Fruit fly (Drosophila melanogaster) whole organism, pupa: ENCODE data around the gene Best1.
A peak's percentile ranks its signal among the peaks of the same experiment; 100 is the strongest.

Source experiments
- CG10348 ChIP-seq: fragments of 200-800 bp; sonication (Bioruptor generic); IDR thresholded peaks from 2 replicates; pipeline ENCODE4 v1.3.6; 2022; ENCODE audit warnings: missing biosample characterization, missing genetic modification characterization
- CG12605 ChIP-seq: fragments of 200-800 bp; sonication (Bioruptor generic); IDR thresholded peaks from 2 replicates; pipeline ENCODE4 v1.3.6; 2022; ENCODE audit warnings: missing biosample characterization, missing genetic modification characterization
- CG13204 ChIP-seq: fragments of 200-800 bp; sonication (Bioruptor generic); optimal IDR thresholded peaks from 2 replicates; lab custom pipeline; 2018; ENCODE audit warnings: missing biosample characterization, mild to moderate bottlenecking, missing genetic modification characterization, moderate library complexity
- CG14655 ChIP-seq: fragments of 200-800 bp; sonication (Bioruptor generic); optimal IDR thresholded peaks from 3 replicates; lab custom pipeline; 2017; ENCODE audit warnings: mild to moderate bottlenecking, missing biosample characterization, missing genetic modification reagents, missing genetic modification characterization
- CG15710 ChIP-seq: fragments of 200-800 bp; sonication (Bioruptor generic); optimal IDR thresholded peaks from 2 replicates; lab custom pipeline; 2018; ENCODE audit warnings: missing biosample characterization, mild to moderate bottlenecking, missing genetic modification characterization, moderate library complexity
- CG17806 ChIP-seq: fragments of 200-800 bp; sonication (Bioruptor generic); optimal IDR thresholded peaks from 2 replicates; lab custom pipeline; 2018; ENCODE audit warnings: missing biosample characterization, mild to moderate bottlenecking, missing genetic modification characterization, moderate library complexity
- CG32121 ChIP-seq: fragments of 200-800 bp; sonication (Bioruptor generic); IDR thresholded peaks from 2 replicates; pipeline ENCODE4 v1.3.6; 2022; ENCODE audit warnings: missing biosample characterization, missing genetic modification characterization
- CG34367 ChIP-seq: fragments of 200-800 bp; sonication (Bioruptor generic); optimal IDR thresholded peaks from 2 replicates; lab custom pipeline; 2018; ENCODE audit warnings: missing biosample characterization, mild to moderate bottlenecking, missing genetic modification characterization
- CG4496 ChIP-seq: fragments of 200-800 bp; sonication (Bioruptor generic); IDR thresholded peaks from 3 replicates; pipeline ENCODE4 v1.3.6; 2022; ENCODE audit warnings: missing biosample characterization, missing genetic modification characterization
- CG8159 ChIP-seq: fragments of 200-800 bp; sonication (Bioruptor generic); optimal IDR thresholded peaks from 3 replicates; lab custom pipeline; 2018; ENCODE audit warnings: missing biosample characterization, mild to moderate bottlenecking, missing genetic modification characterization, moderate library complexity
- CG8301 ChIP-seq: fragments of 200-800 bp; sonication (Bioruptor generic); optimal IDR thresholded peaks from 2 replicates; lab custom pipeline; 2018; ENCODE audit warnings: missing biosample characterization, mild to moderate bottlenecking, missing genetic modification characterization
- CG9948 ChIP-seq: fragments of 200-800 bp; sonication (Bioruptor generic); optimal IDR thresholded peaks from 2 replicates; lab custom pipeline; 2018; ENCODE audit warnings: missing biosample characterization, mild to moderate bottlenecking, missing genetic modification characterization, moderate library complexity
- D1 ChIP-seq: fragments of 200-800 bp; sonication (Bioruptor generic); optimal IDR thresholded peaks from 2 replicates; lab custom pipeline; 2018; ENCODE audit warnings: missing biosample characterization, mild to moderate bottlenecking, missing genetic modification characterization, moderate library complexity
- EcR ChIP-seq: fragments of 200-800 bp; sonication (Bioruptor generic); optimal IDR thresholded peaks from 3 replicates; lab custom pipeline; 2019; ENCODE audit warnings: missing biosample characterization, missing genetic modification characterization, mild to moderate bottlenecking, moderate library complexity, missing genetic modification reagents
- Ets98B ChIP-seq: fragments of 200-800 bp; sonication (Bioruptor generic); IDR thresholded peaks from 2 replicates; pipeline ENCODE4 v1.3.6; 2022; ENCODE audit warnings: missing biosample characterization, missing genetic modification characterization
- Pif1A ChIP-seq: fragments of 200-800 bp; sonication (Bioruptor generic); optimal IDR thresholded peaks from 3 replicates; lab custom pipeline; 2016; ENCODE audit warnings: missing biosample characterization, missing genetic modification characterization
- Pif1B ChIP-seq: fragments of 200-800 bp; sonication (Bioruptor generic); optimal IDR thresholded peaks from 3 replicates; lab custom pipeline; 2016; ENCODE audit warnings: missing biosample characterization, missing genetic modification characterization
- Snoo ChIP-seq: fragments of 200-800 bp; sonication (Bioruptor generic); optimal IDR thresholded peaks from 3 replicates; lab custom pipeline; 2017; ENCODE audit warnings: missing biosample characterization, mild to moderate bottlenecking, missing genetic modification characterization, inconsistent platforms
- fd96Ca ChIP-seq: fragments of 200-800 bp; sonication (Bioruptor generic); IDR thresholded peaks from 3 replicates; pipeline ENCODE4 v1.3.6; 2022; ENCODE audit warnings: missing biosample characterization, missing genetic modification characterization
- gl ChIP-seq: fragments of 200-800 bp; sonication (Bioruptor generic); optimal IDR thresholded peaks from 2 replicates; lab custom pipeline; 2018; ENCODE audit warnings: missing biosample characterization, mild to moderate bottlenecking, missing genetic modification characterization
- rn ChIP-seq: fragments of 200-800 bp; sonication (Bioruptor generic); IDR thresholded peaks from 2 replicates; pipeline ENCODE4 v1.3.6; 2022; ENCODE audit warnings: missing biosample characterization, missing genetic modification characterization

The Best1 gene

DNA sequence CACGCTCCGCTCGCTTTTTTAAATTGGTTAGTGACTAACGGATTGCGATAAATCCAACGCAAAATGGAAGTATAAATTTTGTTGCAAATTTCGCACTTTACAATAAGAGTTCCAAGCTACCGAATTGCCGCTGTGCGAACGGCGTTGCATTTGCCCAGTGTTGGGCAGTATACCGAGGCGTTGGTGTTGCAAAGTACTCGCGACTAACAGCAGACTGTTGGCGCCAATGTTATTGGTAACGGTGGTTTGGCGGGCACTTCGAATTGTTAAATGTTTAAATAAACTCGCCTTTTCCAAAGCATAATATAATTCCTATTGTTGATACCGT is 36.0 kb downstream of the Best1 start:
- no peak for TF ChIP-seq D1 (tag; lab: Kevin White, UChicago)
- TF ChIP-seq CG9948 = peak; percentile 49
- TF ChIP-seq CG12605 (GFP tag; lab: Robert Waterston, UW) = no peak
- TF ChIP-seq Snoo = peak; percentile 43
- TF ChIP-seq Ets98B = peak; percentile 24; the same call in 1 of the 2 replicates
- peak; percentile 10 for TF ChIP-seq CG8159 (tag; lab: Kevin White, UChicago)

DNA sequence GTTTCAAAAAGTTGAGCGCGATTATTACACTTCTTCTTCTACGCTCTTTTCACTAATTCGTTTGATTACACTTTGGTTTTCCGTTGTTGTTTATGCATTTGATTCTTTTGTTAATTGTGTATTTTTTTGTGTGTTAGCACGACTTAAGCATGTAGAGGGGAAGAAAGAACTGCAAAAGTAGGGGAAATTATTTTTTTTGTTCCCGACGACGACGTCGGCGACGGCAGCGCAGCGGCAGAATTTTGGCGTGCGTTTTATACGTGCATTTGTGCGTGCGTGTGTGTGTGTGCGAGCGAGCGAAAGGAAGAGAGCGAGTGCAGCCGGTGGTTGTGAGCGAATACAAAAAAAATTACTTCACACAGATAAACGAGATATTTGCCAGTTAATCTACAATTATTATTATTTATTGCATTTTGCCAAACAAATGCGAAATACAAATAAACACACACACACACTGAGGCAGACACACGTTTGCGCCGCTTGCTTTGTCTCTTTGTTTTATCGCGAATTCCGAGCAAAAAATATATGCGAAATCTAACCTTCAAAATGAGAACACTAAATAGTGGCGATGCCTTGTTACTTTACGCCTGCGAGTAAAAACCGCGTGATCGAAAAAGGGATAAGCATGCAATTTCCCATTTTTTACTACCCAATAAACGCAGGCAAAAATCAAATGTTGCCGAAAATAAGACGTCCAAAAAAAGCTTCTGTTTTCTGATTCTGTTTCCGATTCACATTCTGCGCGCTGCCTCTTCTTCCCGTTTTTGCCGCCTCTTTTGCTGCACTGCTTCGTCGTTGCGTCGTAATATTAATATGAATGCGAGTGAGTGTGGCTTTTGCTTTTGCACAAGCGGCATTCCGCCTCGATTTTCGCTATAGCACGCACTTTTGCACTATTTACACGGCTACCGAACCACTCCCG is 36.6 kb downstream of the Best1 start:
- TF ChIP-seq CG17806 (tag; lab: Kevin White, UChicago) (no peak), fd96Ca (no peak), Pif1A (no peak), Snoo (no peak), CG9948 (no peak), gl (no peak), D1 (tag; lab: Kevin White, UChicago) (no peak), Ets98B (no peak), CG4496 (peak; percentile 15; the same call in 1 of the 3 replicates), Pif1B (GFP tag; lab: Kevin White, UChicago) (no peak), CG8159 (tag; lab: Kevin White, UChicago) (no peak), CG15710 (tag; lab: Kevin White, UChicago) (no peak), EcR (GFP tag; lab: Kevin White, UChicago) (peak; percentile 12), CG34367 (tag; lab: Kevin White, UChicago) (no peak), CG14655 (GFP tag; lab: Kevin White, UChicago) (no peak), CG10348 (GFP tag; lab: Robert Waterston, UW) (no peak)

DNA sequence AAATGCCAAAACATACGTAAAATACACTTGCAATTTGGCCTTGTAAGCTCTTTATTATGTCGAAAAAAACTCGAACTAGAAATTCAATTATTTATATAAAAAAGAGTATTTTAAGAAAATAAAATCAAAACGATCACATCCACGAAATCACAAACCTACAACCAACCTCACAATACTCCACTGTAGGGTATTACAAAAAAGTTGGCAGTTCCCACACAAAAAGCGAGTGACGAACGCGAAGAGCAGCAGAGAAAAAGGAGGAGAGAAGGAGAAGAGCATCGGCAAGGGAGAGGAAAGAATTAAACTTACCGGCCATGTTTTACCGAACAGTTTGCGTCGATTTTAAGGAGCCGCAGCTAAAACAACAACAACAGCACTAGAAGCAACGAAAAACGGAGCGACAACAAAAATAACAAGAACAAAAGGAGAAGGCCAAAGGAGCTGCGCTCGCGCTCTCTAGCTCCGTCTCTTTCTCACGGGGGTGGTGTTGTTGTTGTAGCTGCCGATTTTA is 37.3 kb downstream of the Best1 start:
- no peak for TF ChIP-seq rn (GFP tag; lab: Robert Waterston, UW)
- TF ChIP-seq Ets98B = no peak
- no peak for TF ChIP-seq D1 (tag; lab: Kevin White, UChicago)
- TF ChIP-seq gl = no peak
- no peak for TF ChIP-seq CG15710 (tag; lab: Kevin White, UChicago)
- peak; percentile 12 for TF ChIP-seq Pif1A
- peak; percentile 20 for TF ChIP-seq CG17806 (tag; lab: Kevin White, UChicago)
- TF ChIP-seq CG4496 = no peak
- TF ChIP-seq CG8159 (tag; lab: Kevin White, UChicago) = peak; percentile 5
- peak; percentile 11 for TF ChIP-seq CG9948
- TF ChIP-seq CG14655 (GFP tag; lab: Kevin White, UChicago) = peak; percentile 21
- TF ChIP-seq Pif1B (GFP tag; lab: Kevin White, UChicago) = peak; percentile 1
- TF ChIP-seq Snoo = peak; percentile 8
- peak; percentile 76 for TF ChIP-seq CG13204 (GFP tag; lab: Kevin White, UChicago)
- TF ChIP-seq CG34367 (tag; lab: Kevin White, UChicago) = no peak
- peak; percentile 15 for TF ChIP-seq CG8301 (tag; lab: Kevin White, UChicago)
- TF ChIP-seq CG12605 (GFP tag; lab: Robert Waterston, UW) = no peak
- TF ChIP-seq EcR (GFP tag; lab: Kevin White, UChicago) = peak; percentile 31
- no peak for TF ChIP-seq CG32121 (GFP tag; lab: Robert Waterston, UW)

DNA sequence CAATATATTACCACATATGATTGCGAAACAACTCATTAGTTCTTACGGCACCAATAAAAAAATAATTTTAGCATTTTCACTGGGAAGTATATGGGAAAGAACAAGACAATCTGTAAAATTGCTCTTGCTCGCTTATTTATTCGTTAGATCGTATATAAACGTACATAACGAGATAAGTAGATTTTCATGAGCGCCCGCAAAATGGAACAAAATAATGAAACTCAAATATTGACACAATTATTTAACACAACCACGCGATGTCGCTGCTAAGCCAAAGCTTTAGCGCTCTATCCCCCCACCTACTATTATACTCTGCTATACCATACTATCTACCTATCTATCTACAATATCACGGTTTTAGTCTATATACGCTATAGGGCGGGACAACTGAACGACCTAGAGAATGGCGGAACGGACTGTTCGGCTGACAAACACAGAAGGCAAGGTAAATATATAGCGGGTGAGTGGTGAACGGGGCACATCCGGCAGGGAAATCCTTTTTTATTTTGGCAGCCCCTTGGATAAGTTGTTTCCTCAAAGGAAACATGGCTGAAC is 39.2 kb downstream of the Best1 start:
- TF ChIP-seq CG12605 (GFP tag; lab: Robert Waterston, UW) (no peak), CG8159 (tag; lab: Kevin White, UChicago) (no peak), Pif1B (GFP tag; lab: Kevin White, UChicago) (no peak), CG32121 (GFP tag; lab: Robert Waterston, UW) (no peak)
- TF ChIP-seq, all 21 proteins: peak for 0

DNA sequence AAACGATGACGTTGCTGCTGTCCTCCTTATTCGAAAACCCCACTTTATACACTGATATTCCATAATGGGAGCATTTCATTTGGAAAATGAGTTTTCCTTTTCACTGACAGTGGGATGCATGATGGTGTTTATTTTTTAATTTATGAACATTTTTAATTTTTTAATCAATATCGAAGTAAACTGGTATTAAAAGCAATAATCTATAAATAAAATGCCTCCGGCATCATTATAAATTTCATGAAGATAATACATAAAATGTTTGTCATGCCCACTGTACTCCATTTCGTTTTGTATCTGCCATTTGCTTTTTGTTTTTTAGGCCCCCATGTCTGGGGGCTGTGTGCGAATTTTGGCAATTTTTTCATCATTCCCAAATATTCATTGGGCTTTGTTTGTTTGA is 40.2 kb downstream of the Best1 start:
- TF ChIP-seq CG8301 (tag; lab: Kevin White, UChicago) (peak; percentile 64), gl (no peak), CG8159 (tag; lab: Kevin White, UChicago) (peak; percentile 56), CG12605 (GFP tag; lab: Robert Waterston, UW) (peak; percentile 70), fd96Ca (no peak), CG10348 (GFP tag; lab: Robert Waterston, UW) (peak; percentile 38; the same call in 1 of the 2 replicates), Pif1B (GFP tag; lab: Kevin White, UChicago) (peak; percentile 43), CG17806 (tag; lab: Kevin White, UChicago) (peak; percentile 58), Pif1A (peak; percentile 61), CG34367 (tag; lab: Kevin White, UChicago) (peak; percentile 24), EcR (GFP tag; lab: Kevin White, UChicago) (no peak), CG14655 (GFP tag; lab: Kevin White, UChicago) (peak; percentile 59), CG9948 (peak; percentile 45), CG15710 (tag; lab: Kevin White, UChicago) (peak; percentile 40), rn (GFP tag; lab: Robert Waterston, UW) (peak; percentile 68), Ets98B (peak; percentile 87), CG13204 (GFP tag; lab: Kevin White, UChicago) (no peak), CG32121 (GFP tag; lab: Robert Waterston, UW) (peak; percentile 90), CG4496 (peak; percentile 80; the same call in 2 of the 3 replicates), D1 (tag; lab: Kevin White, UChicago) (no peak), Snoo (peak; percentile 43)
